Fruit fly (Drosophila melanogaster) whole organism, embryonic: ENCODE measurements around the gene CG9676.

Experiments used
- Atf6 ChIP-seq: fragments of 200-800 bp; sonication (Bioruptor generic); IDR thresholded peaks from 2 replicates; pipeline ENCODE4 v1.3.6; 2022; ENCODE audit warnings: missing biosample characterization, missing genetic modification characterization
- CG10147 ChIP-seq: fragments of 200-800 bp; sonication (Bioruptor generic); optimal IDR thresholded peaks from 2 replicates; lab custom pipeline; 2019; ENCODE audit warnings: missing biosample characterization, mild to moderate bottlenecking, missing genetic modification characterization, moderate library complexity
- CG12769 ChIP-seq: fragments of 200-800 bp; sonication (Bioruptor generic); optimal IDR thresholded peaks from 2 replicates; lab custom pipeline; 2019; ENCODE audit warnings: missing biosample characterization, mild to moderate bottlenecking, missing genetic modification characterization, moderate library complexity
- CG13287 ChIP-seq: fragments of 200-800 bp; sonication (Bioruptor generic); IDR thresholded peaks from 2 replicates; pipeline ENCODE4 v1.3.6; 2022; ENCODE audit warnings: missing biosample characterization, missing genetic modification characterization; ENCODE audit not compliant: partially characterized antibody
- CG16863 ChIP-seq: fragments of 200-800 bp; sonication (Bioruptor generic); optimal IDR thresholded peaks from 3 replicates; lab custom pipeline; 2016; ENCODE audit warnings: missing biosample characterization, missing genetic modification characterization
- CG17612 ChIP-seq: fragments of 200-800 bp; sonication (Bioruptor generic); IDR thresholded peaks from 2 replicates; pipeline ENCODE4 v1.3.6; 2022; ENCODE audit warnings: missing biosample characterization, missing genetic modification characterization
- CG2199 ChIP-seq: fragments of 200-800 bp; sonication (Bioruptor generic); IDR thresholded peaks from 3 replicates; pipeline ENCODE4 v1.3.6; 2022; ENCODE audit warnings: missing biosample characterization, missing genetic modification characterization
- CG3163 ChIP-seq: fragments of 200-800 bp; sonication (Bioruptor generic); optimal IDR thresholded peaks from 3 replicates; lab custom pipeline; 2016; ENCODE audit warnings: missing biosample characterization, missing genetic modification characterization
- CG4328 ChIP-seq: fragments of 200-800 bp; sonication (Bioruptor generic); optimal IDR thresholded peaks from 3 replicates; lab custom pipeline; 2017; ENCODE audit warnings: missing biosample characterization, missing genetic modification reagents, missing genetic modification characterization
- CG4360 ChIP-seq: fragments of 200-800 bp; sonication (Bioruptor generic); IDR thresholded peaks from 2 replicates; pipeline ENCODE4 v1.3.6; 2022; ENCODE audit warnings: missing biosample characterization, missing genetic modification characterization
- CG4707 ChIP-seq: fragments of 200-800 bp; sonication (Bioruptor generic); optimal IDR thresholded peaks from 2 replicates; lab custom pipeline; 2018; ENCODE audit warnings: missing biosample characterization, mild to moderate bottlenecking, missing genetic modification characterization, moderate library complexity
- CG5245 ChIP-seq: fragments of 200-800 bp; sonication (Bioruptor generic); optimal IDR thresholded peaks from 3 replicates; lab custom pipeline; 2016; ENCODE audit warnings: missing biosample characterization, missing genetic modification characterization
- CG6683 ChIP-seq: fragments of 200-800 bp; sonication (Bioruptor generic); optimal IDR thresholded peaks from 2 replicates; lab custom pipeline; 2017; ENCODE audit warnings: missing biosample characterization, mild to moderate bottlenecking, missing genetic modification characterization, missing genetic modification reagents
- CG6791 ChIP-seq: fragments of 200-800 bp; sonication (Bioruptor generic); IDR thresholded peaks from 3 replicates; pipeline ENCODE4 v1.3.6; 2022; ENCODE audit warnings: missing biosample characterization, missing genetic modification characterization; ENCODE audit not compliant: partially characterized antibody
- CG7928 ChIP-seq: fragments of 200-800 bp; sonication (Bioruptor generic); optimal IDR thresholded peaks from 2 replicates; lab custom pipeline; 2017; ENCODE audit warnings: missing biosample characterization, mild to moderate bottlenecking, missing genetic modification characterization
- CG7963 ChIP-seq: fragments of 200-800 bp; sonication (Bioruptor generic); IDR thresholded peaks from 3 replicates; pipeline ENCODE4 v1.3.6; 2022; ENCODE audit warnings: missing biosample characterization, missing genetic modification characterization; ENCODE audit not compliant: partially characterized antibody
- CG7987 ChIP-seq: fragments of 200-800 bp; sonication (Bioruptor generic); optimal IDR thresholded peaks from 2 replicates; lab custom pipeline; 2018; ENCODE audit warnings: missing biosample characterization, mild to moderate bottlenecking, missing genetic modification characterization, moderate library complexity
- CG8924 ChIP-seq: fragments of 200-800 bp; optimal IDR thresholded peaks from 3 replicates; lab custom pipeline; 2019; ENCODE audit warnings: missing biosample characterization, mild to moderate bottlenecking, missing genetic modification characterization, moderate library complexity
- Camta ChIP-seq: fragments of 200-800 bp; sonication (Bioruptor generic); optimal IDR thresholded peaks from 2 replicates; lab custom pipeline; 2016; ENCODE audit warnings: missing biosample characterization, missing genetic modification characterization
- CrebB ChIP-seq: fragments of 200-800 bp; sonication (Bioruptor generic); optimal IDR thresholded peaks from 3 replicates; lab custom pipeline; 2018; ENCODE audit warnings: missing biosample characterization, mild to moderate bottlenecking, missing genetic modification characterization
- Dref ChIP-seq: fragments of 200-800 bp; sonication (Bioruptor generic); IDR thresholded peaks from 2 replicates; pipeline ENCODE4 v1.3.6; 2022; ENCODE audit warnings: missing biosample characterization, missing genetic modification characterization
- ERR ChIP-seq: fragments of 200-800 bp; sonication (Bioruptor generic); optimal IDR thresholded peaks from 2 replicates; lab custom pipeline; 2016; ENCODE audit warnings: missing biosample characterization, missing genetic modification characterization
- Gug ChIP-seq: fragments of 200-800 bp; sonication (Bioruptor generic); IDR thresholded peaks from 4 replicates; pipeline ENCODE4 v1.3.6; 2022; ENCODE audit warnings: missing biosample characterization, missing genetic modification characterization
- HLHmδ ChIP-seq: fragments of 200-800 bp; sonication (Bioruptor generic); optimal IDR thresholded peaks from 2 replicates; lab custom pipeline; 2018; ENCODE audit warnings: missing biosample characterization, mild to moderate bottlenecking, missing genetic modification characterization, moderate library complexity
- Jarid2 ChIP-seq: fragments of 200-800 bp; sonication (Bioruptor generic); optimal IDR thresholded peaks from 3 replicates; lab custom pipeline; 2017; ENCODE audit warnings: mild to moderate bottlenecking, missing biosample characterization, missing genetic modification reagents, missing genetic modification characterization
- Kr ChIP-seq: fragments of 200-800 bp; sonication (Bioruptor generic); optimal IDR thresholded peaks from 2 replicates; lab custom pipeline; 2017; ENCODE audit warnings: missing biosample characterization, mild to moderate bottlenecking, missing genetic modification characterization
- Opbp ChIP-seq: fragments of 200-800 bp; sonication (Bioruptor generic); IDR thresholded peaks from 3 replicates; pipeline ENCODE4 v1.3.6; 2022; ENCODE audit warnings: missing biosample characterization, missing genetic modification characterization; ENCODE audit not compliant: partially characterized antibody
- Ptx1 ChIP-seq: fragments of 200-800 bp; sonication (Bioruptor generic); IDR thresholded peaks from 2 replicates; pipeline ENCODE4 v1.3.6; 2022; ENCODE audit warnings: missing biosample characterization, missing genetic modification characterization
- Rx ChIP-seq: fragments of 200-800 bp; sonication (Bioruptor generic); IDR thresholded peaks from 2 replicates; pipeline ENCODE4 v1.3.6; 2022; ENCODE audit warnings: missing biosample characterization, missing genetic modification characterization
- Sox100B ChIP-seq: fragments of 200-800 bp; sonication (Bioruptor generic); optimal IDR thresholded peaks from 3 replicates; lab custom pipeline; 2018; ENCODE audit warnings: missing biosample characterization, mild to moderate bottlenecking, missing genetic modification characterization
- Sry-δ ChIP-seq: fragments of 200-800 bp; sonication (Bioruptor generic); optimal IDR thresholded peaks from 2 replicates; lab custom pipeline; 2016; ENCODE audit warnings: missing biosample characterization, missing genetic modification characterization
- Xrp1 ChIP-seq: fragments of 200-800 bp; sonication (Bioruptor generic); IDR thresholded peaks from 2 replicates; pipeline ENCODE4 v1.3.6; 2022; ENCODE audit warnings: missing biosample characterization, missing genetic modification characterization
- amos ChIP-seq: fragments of 200-800 bp; sonication (Bioruptor generic); IDR thresholded peaks from 2 replicates; pipeline ENCODE4 v1.3.6; 2022; ENCODE audit warnings: missing biosample characterization, missing genetic modification characterization; ENCODE audit not compliant: partially characterized antibody
- az2 ChIP-seq: fragments of 200-800 bp; sonication (Bioruptor generic); optimal IDR thresholded peaks from 3 replicates; lab custom pipeline; 2016; ENCODE audit warnings: missing biosample characterization, missing genetic modification characterization
- bbx ChIP-seq: fragments of 200-800 bp; sonication (Bioruptor generic); IDR thresholded peaks from 2 replicates; pipeline ENCODE4 v1.3.6; 2022; ENCODE audit warnings: missing biosample characterization, missing genetic modification characterization; ENCODE audit not compliant: partially characterized antibody
- chif ChIP-seq, 2 experiments: fragments of 200-800 bp; sonication (Bioruptor generic); optimal IDR thresholded peaks; 3 replicates each; lab custom pipeline; 2016; ENCODE audit warnings: missing biosample characterization in 2 of 2, missing genetic modification characterization in 2 of 2
- dpn ChIP-seq, 2 experiments: fragments of 200-800 bp; sonication (Bioruptor generic); optimal IDR thresholded peaks; 3 replicates each; lab custom pipeline; 2016; ENCODE audit warnings: missing biosample characterization in 2 of 2, missing genetic modification characterization in 2 of 2
- en ChIP-seq: fragments of 200-800 bp; sonication (Bioruptor generic); optimal IDR thresholded peaks from 2 replicates; lab custom pipeline; 2016; ENCODE audit warnings: missing biosample characterization, missing genetic modification characterization
- fru ChIP-seq: fragments of >200 bp; optimal IDR thresholded peaks from 2 replicates; lab custom pipeline; 2017
- gce ChIP-seq: fragments of 200-800 bp; sonication (Bioruptor generic); IDR thresholded peaks from 3 replicates; pipeline ENCODE4 v1.3.6; 2022; ENCODE audit warnings: missing biosample characterization, missing genetic modification characterization
- gro ChIP-seq: fragments of 200-800 bp; sonication (Bioruptor generic); optimal IDR thresholded peaks from 2 replicates; lab custom pipeline; 2016; ENCODE audit warnings: missing biosample characterization, missing genetic modification characterization
- inv ChIP-seq: fragments of 200-800 bp; sonication (Bioruptor generic); IDR thresholded peaks from 2 replicates; pipeline ENCODE4 v1.3.6; 2022; ENCODE audit warnings: missing biosample characterization, missing genetic modification characterization; ENCODE audit not compliant: partially characterized antibody
- pfk ChIP-seq: fragments of 200-800 bp; sonication (Bioruptor generic); optimal IDR thresholded peaks from 2 replicates; lab custom pipeline; 2018; ENCODE audit warnings: missing biosample characterization, mild to moderate bottlenecking, missing genetic modification characterization, moderate library complexity
- pho ChIP-seq: fragments of 200-800 bp; sonication (Bioruptor generic); optimal IDR thresholded peaks from 2 replicates; lab custom pipeline; 2016; ENCODE audit warnings: missing biosample characterization, missing genetic modification characterization
- pum ChIP-seq: fragments of 200-800 bp; sonication (Bioruptor generic); optimal IDR thresholded peaks from 2 replicates; lab custom pipeline; 2016; ENCODE audit warnings: missing biosample characterization, missing genetic modification characterization
- slbo ChIP-seq: fragments of 200-800 bp; sonication (Bioruptor generic); IDR thresholded peaks from 2 replicates; pipeline ENCODE4 v1.3.6; 2022; ENCODE audit warnings: missing biosample characterization, missing genetic modification characterization
- so ChIP-seq: fragments of 200-800 bp; sonication (Bioruptor generic); IDR thresholded peaks from 3 replicates; pipeline ENCODE4 v1.3.6; 2022; ENCODE audit warnings: missing biosample characterization, missing genetic modification characterization
- sob ChIP-seq: fragments of 200-800 bp; sonication (Bioruptor generic); IDR thresholded peaks from 2 replicates; pipeline ENCODE4 v1.3.6; 2022; ENCODE audit warnings: missing biosample characterization, missing genetic modification characterization
- stc ChIP-seq: fragments of 200-800 bp; sonication (Bioruptor generic); IDR thresholded peaks from 2 replicates; pipeline ENCODE4 v1.3.6; 2022; ENCODE audit warnings: missing biosample characterization, missing genetic modification characterization
- tin ChIP-seq: fragments of 200-800 bp; sonication (Bioruptor generic); optimal IDR thresholded peaks from 3 replicates; lab custom pipeline; 2016; ENCODE audit warnings: missing biosample characterization, missing genetic modification characterization
- tna ChIP-seq: fragments of 200-800 bp; sonication (Bioruptor generic); IDR thresholded peaks from 2 replicates; pipeline ENCODE4 v1.3.6; 2022; ENCODE audit warnings: missing biosample characterization, missing genetic modification characterization; ENCODE audit not compliant: partially characterized antibody
- yki ChIP-seq: fragments of >200 bp; optimal IDR thresholded peaks from 3 replicates; lab custom pipeline; 2018

CG9676 gene

DNA sequence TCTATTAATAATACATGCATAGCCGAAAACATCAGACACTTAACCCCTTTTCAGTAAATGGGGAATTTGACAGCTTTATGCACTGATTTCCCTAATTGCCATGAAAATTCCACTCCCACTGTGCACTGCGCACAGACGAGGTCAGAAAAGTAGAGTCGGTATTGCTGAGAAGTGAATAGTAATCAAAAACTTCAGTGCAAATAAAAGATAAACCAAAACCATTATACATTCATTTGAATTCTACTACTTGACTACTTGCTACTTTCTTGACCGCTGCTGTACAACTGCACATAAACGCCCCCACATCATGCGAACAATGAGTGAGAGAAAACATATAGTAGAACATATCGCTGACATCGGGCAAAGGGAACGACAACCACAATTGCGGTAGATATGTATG is 8.5 kb downstream of the CG9676 start (continued):
- TF ChIP-seq Jarid2 (GFP tag; lab: Kevin White, UChicago) (peak; percentile 56), pum (GFP tag; lab: Kevin White, UChicago) (peak; percentile 81), CG2199 (peak; percentile 91), CG16863 (GFP tag; lab: Kevin White, UChicago) (peak; percentile 88), pfk (GFP tag; lab: Kevin White, UChicago) (no peak), Gug (GFP tag; lab: Robert Waterston, UW) (peak; percentile 85), amos (no peak), yki (no peak), bbx (no peak), CG4707 (GFP tag; lab: Kevin White, UChicago) (peak; percentile 84), Opbp (GFP tag; lab: Robert Waterston, UW) (no peak), CG5245 (GFP tag; lab: Kevin White, UChicago) (peak; percentile 87), en (GFP tag; lab: Kevin White, UChicago) (peak; percentile 64), so (GFP tag; lab: Robert Waterston, UW) (peak; percentile 86), Xrp1 (GFP tag; lab: Robert Waterston, UW) (peak; percentile 91), gro (GFP tag; lab: Kevin White, UChicago) (peak; percentile 32), Ptx1 (GFP tag; lab: Robert Waterston, UW) (peak; percentile 89), CG7963 (GFP tag; lab: Robert Waterston, UW) (no peak), chif (GFP tag; optimal IDR thresholded peaks at IDR 0.05; lab: Kevin White, UChicago) (peak; percentile 87 to 88), CG7987 (GFP tag; lab: Kevin White, UChicago) (peak; percentile 64), az2 (GFP tag; lab: Kevin White, UChicago) (peak; percentile 90), CG8924 (peak; percentile 83), slbo (GFP tag; lab: Robert Waterston, UW) (peak; percentile 82), tin (peak; percentile 85), CG4360 (peak; percentile 68), stc (GFP tag; lab: Robert Waterston, UW) (peak; percentile 87), pho (GFP tag; lab: Kevin White, UChicago) (peak; percentile 57), gce (GFP tag; lab: Robert Waterston, UW) (peak; percentile 92), CG3163 (GFP tag; lab: Kevin White, UChicago) (peak; percentile 52), CrebB (tag; lab: Kevin White, UChicago) (peak; percentile 74), CG12769 (peak; percentile 85), HLHmδ (GFP tag; lab: Kevin White, UChicago) (no peak), Rx (GFP tag; lab: Robert Waterston, UW) (peak; percentile 89), CG13287 (no peak), tna (GFP tag; lab: Robert Waterston, UW) (no peak), Atf6 (peak; percentile 66; the same call in 1 of the 2 replicates), Sox100B (GFP tag; lab: Kevin White, UChicago) (peak; percentile 80), Kr (GFP tag; lab: Kevin White, UChicago) (no peak), inv (GFP tag; lab: Robert Waterston, UW) (no peak), dpn (GFP tag; optimal IDR thresholded peaks at IDR 0.05; lab: Kevin White, UChicago) (peak; percentile 82 to 89), CG6791 (GFP tag; lab: Robert Waterston, UW) (no peak), fru (no peak), CG7928 (peak; percentile 1), Camta (peak; percentile 80), Dref (GFP tag; lab: Robert Waterston, UW) (no peak), CG6683 (GFP tag; lab: Kevin White, UChicago) (peak; percentile 25), ERR (GFP tag; lab: Kevin White, UChicago) (peak; percentile 61), CG4328 (GFP tag; lab: Kevin White, UChicago) (peak; percentile 15), sob (peak; percentile 83), CG10147 (GFP tag; lab: Kevin White, UChicago) (peak; percentile 67), Sry-δ (GFP tag; lab: Kevin White, UChicago) (peak; percentile 44), CG17612 (peak; percentile 49; the same call in 1 of the 2 replicates)
